Worm (Caenorhabditis elegans) whole organism, L4 larva: ENCODE data around the gene C03A3.2.

ENCODE experiments used
- nhr-76 ChIP-seq: fragments of 150-350 bp; optimal IDR thresholded peaks from 2 replicates; lab custom pipeline; 2014; ENCODE audit warnings: missing biosample characterization, missing genetic modification characterization
- snpc-4 ChIP-seq: fragments of 150-350 bp; optimal IDR thresholded peaks from 2 replicates; lab custom pipeline; 2014; ENCODE audit warnings: missing biosample characterization, missing genetic modification characterization

DNA sequence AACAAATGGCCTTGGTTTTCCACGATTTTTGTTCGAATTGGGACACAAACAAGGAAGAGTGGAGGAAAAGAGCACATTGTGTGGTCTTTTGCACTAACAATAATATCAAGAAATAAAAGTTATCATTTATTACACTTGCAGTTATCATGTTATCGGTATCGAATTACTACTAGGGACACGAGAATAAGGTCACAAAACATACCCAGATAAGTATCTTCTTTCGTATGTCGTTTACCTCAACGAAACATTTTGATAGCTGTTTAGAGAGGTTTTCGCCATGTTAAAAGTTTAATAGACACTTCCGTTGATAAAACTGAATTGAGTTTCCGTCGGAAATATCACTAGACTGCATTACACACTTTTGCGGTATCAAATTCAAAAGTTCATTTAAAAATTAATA lies 11.7 kb upstream of the C03A3.2 start:
- TF ChIP-seq snpc-4, result no peak
- no peak for TF ChIP-seq nhr-76 (tag; lab: Kevin White, UChicago)
